Worm (Caenorhabditis elegans): ENCODE results near the gene mog-4.

- TF ChIP-seq pha-4 (tag; optimal IDR thresholded peaks at IDR 0.05) (no peak), nhr-12 (tag; optimal IDR thresholded peaks at IDR 0.05) (no peak)
Observed at ce11 chrII:14608508-14608907, 47.1 kb upstream of the mog-4 start.
